Fruit fly (Drosophila melanogaster) whole organism, prepupa: Measurements from ENCODE around the gene pall.

Source experiments
- CG11294 ChIP-seq: fragments of 200-800 bp; sonication (Bioruptor generic); IDR thresholded peaks from 2 replicates; pipeline ENCODE4 v1.3.6; 2022; ENCODE audit warnings: missing biosample characterization, missing genetic modification characterization
- CG11902 ChIP-seq: fragments of 200-800 bp; sonication (Bioruptor generic); optimal IDR thresholded peaks from 3 replicates; lab custom pipeline; 2016; ENCODE audit warnings: missing biosample characterization, missing genetic modification characterization
- CG16779 ChIP-seq: fragments of 200-800 bp; sonication (Bioruptor generic); optimal IDR thresholded peaks from 3 replicates; lab custom pipeline; 2017; ENCODE audit warnings: missing biosample characterization, mild to moderate bottlenecking, missing genetic modification characterization
- CG6792 ChIP-seq: fragments of 200-800 bp; sonication (Bioruptor generic); optimal IDR thresholded peaks from 3 replicates; lab custom pipeline; 2016; ENCODE audit warnings: missing biosample characterization, missing genetic modification characterization
- Gug ChIP-seq: fragments of 200-800 bp; sonication (Bioruptor generic); IDR thresholded peaks from 2 replicates; pipeline ENCODE4 v1.3.6; 2022; ENCODE audit warnings: missing biosample characterization, missing genetic modification characterization
- Hr39 ChIP-seq: fragments of 200-800 bp; sonication (Bioruptor generic); optimal IDR thresholded peaks from 2 replicates; lab custom pipeline; 2016; ENCODE audit warnings: missing biosample characterization, missing genetic modification characterization
- Hr4 ChIP-seq: fragments of 200-800 bp; sonication (Bioruptor generic); optimal IDR thresholded peaks from 3 replicates; lab custom pipeline; 2016; ENCODE audit warnings: missing biosample characterization, missing genetic modification characterization
- OdsH ChIP-seq: fragments of 200-800 bp; sonication (Bioruptor generic); optimal IDR thresholded peaks from 3 replicates; lab custom pipeline; 2016; ENCODE audit warnings: missing biosample characterization, missing genetic modification characterization
- dsx ChIP-seq: fragments of 200-800 bp; optimal IDR thresholded peaks from 3 replicates; lab custom pipeline; 2019; ENCODE audit warnings: missing biosample characterization, mild to moderate bottlenecking, missing genetic modification characterization, moderate library complexity; ENCODE audit not compliant: poor library complexity, severe bottlenecking
- lz ChIP-seq: fragments of 200-800 bp; sonication (Bioruptor generic); optimal IDR thresholded peaks from 3 replicates; lab custom pipeline; 2016; ENCODE audit warnings: missing biosample characterization, missing genetic modification characterization
- pdm3 ChIP-seq: fragments of 200-800 bp; sonication (Bioruptor generic); optimal IDR thresholded peaks from 3 replicates; lab custom pipeline; 2016; ENCODE audit warnings: missing biosample characterization, missing genetic modification characterization

dm6 chr3L:9492115-9492514 lies 4.5 kb upstream of the pall start, which contains the start of gene CG32037:
- TF ChIP-seq CG11902 (GFP tag; lab: Kevin White, UChicago) (no peak), CG16779 (tag; lab: Kevin White, UChicago) (no peak), Hr39 (GFP tag; lab: Kevin White, UChicago) (no peak), CG6792 (no peak), Hr4 (GFP tag; lab: Kevin White, UChicago) (no peak), dsx (no peak), pdm3 (GFP tag; lab: Kevin White, UChicago) (no peak), Gug (GFP tag; lab: Robert Waterston, UW) (no peak), CG11294 (no peak), OdsH (GFP tag; lab: Kevin White, UChicago) (no peak), lz (GFP tag; lab: Kevin White, UChicago) (no peak)
